Fruit fly (Drosophila melanogaster) whole organism, embryonic: ENCODE measurements around the gene bol.

Source experiments
- Asciz ChIP-seq: fragments of 200-800 bp; sonication (Bioruptor generic); optimal IDR thresholded peaks from 2 replicates; lab custom pipeline; 2017; ENCODE audit warnings: missing biosample characterization, mild to moderate bottlenecking, missing genetic modification characterization, missing genetic modification reagents
- Awh ChIP-seq: fragments of 200-800 bp; sonication (Bioruptor generic); IDR thresholded peaks from 2 replicates; pipeline ENCODE4, ENCODE4 v1.3.6; 2022; ENCODE audit warnings: missing biosample characterization, missing genetic modification characterization
- C15 ChIP-seq: fragments of 200-800 bp; sonication (Bioruptor generic); IDR thresholded peaks from 3 replicates; pipeline ENCODE4 v1.3.6; 2022; ENCODE audit warnings: missing biosample characterization, missing genetic modification characterization
- CG10267 ChIP-seq: fragments of 200-800 bp; sonication (Bioruptor generic); optimal IDR thresholded peaks from 2 replicates; lab custom pipeline; 2018; ENCODE audit warnings: missing biosample characterization, mild to moderate bottlenecking, missing genetic modification characterization, moderate library complexity
- CG12104 ChIP-seq: fragments of 200-800 bp; sonication (Bioruptor generic); optimal IDR thresholded peaks from 3 replicates; lab custom pipeline; 2016; ENCODE audit warnings: missing biosample characterization, missing genetic modification characterization
- CG12659 ChIP-seq: fragments of 200-800 bp; sonication (Bioruptor generic); optimal IDR thresholded peaks from 3 replicates; lab custom pipeline; 2017; ENCODE audit warnings: mild to moderate bottlenecking, missing biosample characterization, missing genetic modification reagents, missing genetic modification characterization
- CG13287 ChIP-seq: fragments of 200-800 bp; sonication (Bioruptor generic); IDR thresholded peaks from 2 replicates; pipeline ENCODE4 v1.3.6; 2022; ENCODE audit warnings: missing biosample characterization, missing genetic modification characterization; ENCODE audit not compliant: partially characterized antibody
- CG13775 ChIP-seq: fragments of 200-800 bp; sonication (Bioruptor generic); optimal IDR thresholded peaks from 3 replicates; lab custom pipeline; 2017; ENCODE audit warnings: missing biosample characterization, mild to moderate bottlenecking, missing genetic modification characterization
- CG15514 ChIP-seq: fragments of 200-800 bp; sonication (Bioruptor generic); optimal IDR thresholded peaks from 3 replicates; lab custom pipeline; 2017; ENCODE audit warnings: missing biosample characterization, missing genetic modification characterization, mild to moderate bottlenecking, moderate library complexity, missing genetic modification reagents
- CG1603 ChIP-seq: fragments of 200-800 bp; sonication (Bioruptor generic); optimal IDR thresholded peaks from 2 replicates; lab custom pipeline; 2019; ENCODE audit warnings: missing biosample characterization, mild to moderate bottlenecking, missing genetic modification characterization, moderate library complexity
- CG1647 ChIP-seq: fragments of 200-800 bp; sonication (Bioruptor generic); optimal IDR thresholded peaks from 3 replicates; lab custom pipeline; 2016; ENCODE audit warnings: missing biosample characterization, missing genetic modification characterization
- CG16813 ChIP-seq: fragments of 200-800 bp; sonication (Bioruptor generic); IDR thresholded peaks from 3 replicates; pipeline ENCODE4 v1.3.6; 2022; ENCODE audit warnings: missing biosample characterization, missing genetic modification characterization; ENCODE audit not compliant: partially characterized antibody
- CG17186 ChIP-seq: fragments of 200-800 bp; sonication (Bioruptor generic); optimal IDR thresholded peaks from 3 replicates; lab custom pipeline; 2017; ENCODE audit warnings: missing biosample characterization, missing genetic modification reagents, missing genetic modification characterization
- CG1832 ChIP-seq: fragments of 200-800 bp; sonication (Bioruptor generic); optimal IDR thresholded peaks from 2 replicates; lab custom pipeline; 2017; ENCODE audit warnings: missing biosample characterization, mild to moderate bottlenecking, missing genetic modification characterization, inconsistent platforms
- CG18476 ChIP-seq: fragments of 200-800 bp; sonication (Bioruptor generic); optimal IDR thresholded peaks from 2 replicates; lab custom pipeline; 2016; ENCODE audit warnings: missing biosample characterization, mild to moderate bottlenecking, missing genetic modification characterization
- CG18599 ChIP-seq: fragments of 200-800 bp; sonication (Bioruptor generic); optimal IDR thresholded peaks from 3 replicates; lab custom pipeline; 2017; ENCODE audit warnings: missing biosample characterization, missing genetic modification characterization, mild to moderate bottlenecking, moderate library complexity, missing genetic modification reagents
- CG2120 ChIP-seq: fragments of 200-800 bp; sonication (Bioruptor generic); optimal IDR thresholded peaks from 3 replicates; lab custom pipeline; 2016; ENCODE audit warnings: missing biosample characterization, missing genetic modification characterization
- CG2129 ChIP-seq: fragments of 200-800 bp; sonication (Bioruptor generic); IDR thresholded peaks from 2 replicates; pipeline ENCODE4 v1.3.6; 2022; ENCODE audit warnings: missing biosample characterization, missing genetic modification characterization; ENCODE audit not compliant: partially characterized antibody
- CG31224 ChIP-seq: fragments of 200-800 bp; sonication (Bioruptor generic); IDR thresholded peaks from 2 replicates; pipeline ENCODE4 v1.3.6; 2022; ENCODE audit warnings: missing biosample characterization, missing genetic modification characterization
- CG6654 ChIP-seq: fragments of 200-800 bp; sonication (Bioruptor generic); optimal IDR thresholded peaks from 2 replicates; lab custom pipeline; 2017; ENCODE audit warnings: missing biosample characterization, mild to moderate bottlenecking, missing genetic modification characterization
- CG7372 ChIP-seq: fragments of 200-800 bp; sonication (Bioruptor generic); IDR thresholded peaks from 2 replicates; pipeline ENCODE4 v1.3.6; 2022; ENCODE audit warnings: missing biosample characterization, missing genetic modification characterization
- CG8924 ChIP-seq: fragments of 200-800 bp; optimal IDR thresholded peaks from 3 replicates; lab custom pipeline; 2019; ENCODE audit warnings: missing biosample characterization, mild to moderate bottlenecking, missing genetic modification characterization, moderate library complexity
- CrebB ChIP-seq: fragments of 200-800 bp; sonication (Bioruptor generic); optimal IDR thresholded peaks from 3 replicates; lab custom pipeline; 2018; ENCODE audit warnings: missing biosample characterization, mild to moderate bottlenecking, missing genetic modification characterization
- Dip2 ChIP-seq: fragments of 200-800 bp; sonication (Bioruptor generic); IDR thresholded peaks from 2 replicates; pipeline ENCODE4 v1.3.6; 2022; ENCODE audit warnings: missing biosample characterization, missing genetic modification characterization
- Doc3 ChIP-seq: fragments of 200-800 bp; sonication (Bioruptor generic); IDR thresholded peaks from 3 replicates; pipeline ENCODE4 v1.3.6; 2022; ENCODE audit warnings: missing biosample characterization, missing genetic modification characterization; ENCODE audit not compliant: partially characterized antibody
- Fer1 ChIP-seq: fragments of 200-800 bp; sonication (Bioruptor generic); optimal IDR thresholded peaks from 2 replicates; lab custom pipeline; 2017; ENCODE audit warnings: missing biosample characterization, mild to moderate bottlenecking, missing genetic modification characterization
- Hr51 ChIP-seq, 2 experiments: fragments of 200-800 bp; sonication (Bioruptor generic); optimal IDR thresholded peaks; 2 replicates in 1 of 2; 3 replicates in 1 of 2; lab custom pipeline; 2016 to 2018; ENCODE audit warnings: missing biosample characterization in 2 of 2, missing genetic modification characterization in 2 of 2, mild to moderate bottlenecking in 1 of 2, moderate library complexity in 1 of 2
- Mad ChIP-seq: fragments of 200-800 bp; sonication (Bioruptor generic); optimal IDR thresholded peaks from 2 replicates; lab custom pipeline; 2016; ENCODE audit warnings: missing biosample characterization, missing genetic modification characterization
- Pdp1 ChIP-seq, 2 experiments: fragments of 200-800 bp; sonication (Bioruptor generic); optimal IDR thresholded peaks; 3 replicates each; lab custom pipeline; 2016; ENCODE audit warnings: missing biosample characterization in 2 of 2, missing genetic modification characterization in 2 of 2, mild to moderate bottlenecking in 1 of 2, moderate library complexity in 1 of 2
- Side ChIP-seq: fragments of 200-800 bp; sonication (Bioruptor generic); optimal IDR thresholded peaks from 2 replicates; lab custom pipeline; 2016; ENCODE audit warnings: missing biosample characterization, missing genetic modification characterization
- Spps ChIP-seq: fragments of 200-800 bp; sonication (Bioruptor generic); optimal IDR thresholded peaks from 2 replicates; lab custom pipeline; 2018; ENCODE audit warnings: missing biosample characterization, mild to moderate bottlenecking, missing genetic modification characterization
- bab2 ChIP-seq: fragments of 200-800 bp; sonication (Bioruptor generic); optimal IDR thresholded peaks from 2 replicates; lab custom pipeline; 2016; ENCODE audit warnings: missing biosample characterization, missing genetic modification characterization
- cad ChIP-seq: fragments of >200 bp; optimal IDR thresholded peaks from 2 replicates; lab custom pipeline; 2017; ENCODE audit warnings: missing biosample characterization, missing genetic modification characterization
- chinmo ChIP-seq: fragments of 200-800 bp; sonication (Bioruptor generic); IDR thresholded peaks from 4 replicates; pipeline ENCODE4 v1.3.6; 2022; ENCODE audit warnings: missing biosample characterization, missing genetic modification characterization; ENCODE audit not compliant: partially characterized antibody
- chn ChIP-seq: fragments of 200-800 bp; sonication (Bioruptor generic); optimal IDR thresholded peaks from 2 replicates; lab custom pipeline; 2016; ENCODE audit warnings: missing biosample characterization, missing genetic modification characterization
- croc ChIP-seq: fragments of 200-800 bp; sonication (Bioruptor generic); conservative IDR thresholded peaks from 3 replicates; pipeline ENCODE4 v1.3.6; 2022; ENCODE audit warnings: missing biosample characterization, missing genetic modification characterization
- dmrt99B ChIP-seq: fragments of 200-800 bp; sonication (Bioruptor generic); optimal IDR thresholded peaks from 2 replicates; lab custom pipeline; 2018; ENCODE audit warnings: missing biosample characterization, mild to moderate bottlenecking, missing genetic modification characterization, moderate library complexity
- exex ChIP-seq: fragments of 200-800 bp; sonication (Bioruptor generic); optimal IDR thresholded peaks from 4 replicates; lab custom pipeline; 2018; ENCODE audit warnings: missing biosample characterization, mild to moderate bottlenecking, missing genetic modification characterization, moderate library complexity
- fu2 ChIP-seq: fragments of 200-800 bp; sonication (Bioruptor generic); optimal IDR thresholded peaks from 2 replicates; lab custom pipeline; 2016; ENCODE audit warnings: missing biosample characterization, missing genetic modification characterization
- gsb-n ChIP-seq: fragments of 200-800 bp; sonication (Bioruptor generic); optimal IDR thresholded peaks from 3 replicates; lab custom pipeline; 2018; ENCODE audit warnings: missing biosample characterization, mild to moderate bottlenecking, missing genetic modification characterization
- jing ChIP-seq: fragments of 200-800 bp; sonication (Bioruptor generic); optimal IDR thresholded peaks from 2 replicates; lab custom pipeline; 2018; ENCODE audit warnings: missing biosample characterization, mild to moderate bottlenecking, missing genetic modification characterization
- pan ChIP-seq, 4 experiments: fragments of >200 bp in 3 of 4; fragments of 200-800 bp in 1 of 4; sonication (Bioruptor generic) in 1 of 4; optimal IDR thresholded peaks in 3 of 4; IDR thresholded peaks in 1 of 4; 2 replicates each; pipeline versions ENCODE4 v1.3.6 to Lab custom; 2017 to 2022; ENCODE audit warnings: missing biosample characterization in 2 of 4, missing genetic modification characterization in 2 of 4, mixed read lengths in 1 of 4
- ranshi ChIP-seq: fragments of 200-800 bp; sonication (Bioruptor generic); IDR thresholded peaks from 2 replicates; pipeline ENCODE4 v1.3.6; 2022; ENCODE audit warnings: missing biosample characterization, missing genetic modification characterization
- schlank ChIP-seq: fragments of 200-800 bp; sonication (Bioruptor generic); optimal IDR thresholded peaks from 2 replicates; lab custom pipeline; 2018; ENCODE audit warnings: missing biosample characterization, mild to moderate bottlenecking, missing genetic modification characterization
- sens ChIP-seq: fragments of 200-800 bp; sonication (Bioruptor generic); peaks from one replicate; lab custom pipeline; 2016; ENCODE audit warnings: missing biosample characterization, missing genetic modification characterization
- sens-2 ChIP-seq: fragments of 200-800 bp; sonication (Bioruptor generic); IDR thresholded peaks from 2 replicates; pipeline ENCODE4 v1.3.6; 2022; ENCODE audit warnings: missing biosample characterization, missing genetic modification characterization
- tx ChIP-seq: fragments of 200-800 bp; sonication (Bioruptor generic); optimal IDR thresholded peaks from 2 replicates; lab custom pipeline; 2016; ENCODE audit warnings: missing biosample characterization, missing genetic modification characterization

Gene bol

DNA sequence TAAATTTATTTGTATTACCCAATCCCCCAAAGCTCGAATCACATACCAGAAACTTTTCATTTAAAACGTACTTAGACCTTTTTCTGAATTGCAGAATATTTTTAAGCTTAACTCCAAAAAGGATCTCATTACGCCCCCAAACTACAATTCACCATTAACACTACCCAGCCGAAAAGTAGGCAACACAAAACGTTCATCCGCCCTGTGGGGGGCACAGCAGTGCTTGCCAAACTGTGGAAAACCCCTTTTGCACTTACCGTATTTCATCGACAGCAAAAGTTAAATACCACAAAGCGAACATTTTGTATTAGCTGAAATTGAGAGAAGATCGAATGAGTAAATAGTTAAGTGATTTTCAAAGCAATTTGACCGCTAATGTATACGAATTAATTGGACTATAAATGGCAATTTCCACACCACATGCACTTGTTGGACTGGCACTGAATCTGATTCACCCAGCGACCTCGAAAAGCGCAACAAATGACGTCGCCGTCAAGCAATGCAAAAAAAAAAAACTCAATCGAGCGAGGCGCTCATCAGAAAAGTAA, 69.9 kb downstream of the bol start:
- TF ChIP-seq CG1832 (no peak), Pdp1 (GFP tag; optimal IDR thresholded peaks at IDR 0.05; lab: Kevin White, UChicago) (peak in 1 of 2 experiments; percentile 75), CG10267 (no peak), jing (GFP tag; lab: Kevin White, UChicago) (no peak), CG7372 (peak; percentile 44; the same call in 1 of the 2 replicates), fu2 (GFP tag; lab: Kevin White, UChicago) (no peak), cad (GFP tag; lab: Kevin White, UChicago) (peak; percentile 64), CG31224 (GFP tag; lab: Robert Waterston, UW) (no peak), CG17186 (GFP tag; lab: Kevin White, UChicago) (no peak), chinmo (GFP tag; lab: Robert Waterston, UW) (0 out of 4 replicates have a peak, but pooled peaks have one; percentile 40), Dip2 (GFP tag; lab: Robert Waterston, UW) (no peak), chn (GFP tag; lab: Kevin White, UChicago) (no peak), CG1647 (no peak), schlank (tag; lab: Kevin White, UChicago) (no peak), bab2 (no peak), CG12659 (no peak), croc (GFP tag; lab: Robert Waterston, UW) (no peak), CG2120 (GFP tag; lab: Kevin White, UChicago) (no peak), CG6654 (GFP tag; lab: Kevin White, UChicago) (peak; percentile 96), Asciz (GFP tag; lab: Kevin White, UChicago) (no peak), dmrt99B (tag; lab: Kevin White, UChicago) (no peak), Spps (tag; lab: Kevin White, UChicago) (no peak), CG15514 (GFP tag; lab: Kevin White, UChicago) (no peak), sens (peak; percentile 12), C15 (GFP tag; lab: Robert Waterston, UW) (no peak), Mad (GFP tag; lab: Kevin White, UChicago) (no peak), CrebB (tag; lab: Kevin White, UChicago) (no peak), ranshi (GFP tag; lab: Robert Waterston, UW) (0 out of 2 replicates have a peak, but pooled peaks have one; percentile 3), CG2129 (no peak), CG18599 (GFP tag; lab: Kevin White, UChicago) (no peak), CG16813 (no peak), CG13775 (GFP tag; lab: Kevin White, UChicago) (no peak), Hr51 (GFP tag; optimal IDR thresholded peaks at IDR 0.05; lab: Kevin White, UChicago) (no peak), Awh (GFP tag; lab: Robert Waterston, UW) (no peak)

DNA sequence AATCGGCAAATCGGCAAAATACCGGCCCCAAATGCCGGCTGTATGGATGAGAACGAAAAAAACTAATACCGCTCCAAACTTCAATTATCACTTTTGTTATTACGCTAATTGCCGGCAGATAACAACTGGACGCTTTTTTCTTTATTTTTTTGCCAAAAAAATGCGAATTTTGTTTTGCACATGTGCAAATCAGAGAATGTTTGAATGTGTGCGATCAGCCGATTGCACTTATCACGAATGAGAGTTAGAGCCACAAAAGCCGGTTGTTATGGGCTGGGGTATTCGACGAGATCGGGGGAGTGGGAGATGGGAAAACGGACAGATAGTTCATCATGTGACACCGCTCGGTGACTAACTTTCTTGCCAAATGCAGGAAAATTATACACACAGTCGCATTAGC, 70.6 kb downstream of the bol start:
- no peak for TF ChIP-seq CG13287 (GFP tag; lab: Robert Waterston, UW)
- no peak for TF ChIP-seq Fer1 (GFP tag; lab: Kevin White, UChicago)
- TF ChIP-seq exex (tag; lab: Kevin White, UChicago): peak; percentile 27
- no peak for TF ChIP-seq CG12104 (GFP tag; lab: Kevin White, UChicago)
- TF ChIP-seq Doc3 (GFP tag; lab: Robert Waterston, UW): no peak
- 0 out of 2 replicates have a peak, but pooled peaks have one; percentile 3 for TF ChIP-seq ranshi (GFP tag; lab: Robert Waterston, UW)
- TF ChIP-seq Side (GFP tag; lab: Kevin White, UChicago): no peak
- TF ChIP-seq CG1603 (tag; lab: Kevin White, UChicago): no peak
- no peak for TF ChIP-seq Pdp1 (GFP tag; optimal IDR thresholded peaks at IDR 0.05; lab: Kevin White, UChicago)
- TF ChIP-seq tx (GFP tag; lab: Kevin White, UChicago): no peak
- TF ChIP-seq pan (optimal IDR thresholded peaks at IDR 0.05; lab: Kevin White, UChicago): no peak
- TF ChIP-seq pan (GFP tag; optimal IDR thresholded peaks at IDR 0.05 in 1 of 2, IDR thresholded peaks at IDR 0.05 in 1 of 2): no peak
- no peak for TF ChIP-seq CG8924 (tag; lab: Kevin White, UChicago)
- TF ChIP-seq CG18476 (GFP tag; lab: Kevin White, UChicago): no peak
- no peak for TF ChIP-seq gsb-n (tag; lab: Kevin White, UChicago)
- TF ChIP-seq sens-2 (GFP tag; lab: Robert Waterston, UW): no peak
